Fruit fly (Drosophila melanogaster) whole organism, embryonic: ENCODE results near the gene CG4770.

Experiments used
- Abd-B ChIP-seq: fragments of 200-800 bp; sonication (Bioruptor generic); optimal IDR thresholded peaks from 2 replicates; lab custom pipeline; 2018; ENCODE audit warnings: missing biosample characterization, mild to moderate bottlenecking, missing genetic modification characterization, moderate library complexity
- CG11723 ChIP-seq: fragments of 200-800 bp; sonication (Bioruptor generic); optimal IDR thresholded peaks from 2 replicates; lab custom pipeline; 2017; ENCODE audit warnings: missing biosample characterization, mild to moderate bottlenecking, missing genetic modification characterization
- CG31441 ChIP-seq: fragments of 200-800 bp; sonication (Bioruptor generic); IDR thresholded peaks from 2 replicates; pipeline ENCODE4 v1.3.6; 2022; ENCODE audit warnings: missing biosample characterization, missing genetic modification characterization
- CG32532 ChIP-seq: fragments of 200-800 bp; sonication (Bioruptor generic); IDR thresholded peaks from 2 replicates; pipeline ENCODE4 v1.3.6; 2022; ENCODE audit warnings: missing biosample characterization, missing genetic modification characterization
- Ets65A ChIP-seq: fragments of 200-800 bp; sonication (Bioruptor generic); peaks from one replicate; lab custom pipeline; 2016; ENCODE audit warnings: missing biosample characterization, missing genetic modification characterization
- HHEX ChIP-seq: fragments of 200-800 bp; sonication (Bioruptor generic); optimal IDR thresholded peaks from 3 replicates; lab custom pipeline; 2017; ENCODE audit warnings: missing biosample characterization, mild to moderate bottlenecking, missing genetic modification characterization, missing genetic modification reagents
- Hr39 ChIP-seq: fragments of >200 bp; optimal IDR thresholded peaks from 2 replicates; lab custom pipeline; 2017
- en ChIP-seq: fragments of 200-800 bp; sonication (Bioruptor generic); optimal IDR thresholded peaks from 2 replicates; lab custom pipeline; 2016; ENCODE audit warnings: missing biosample characterization, missing genetic modification characterization
- fru ChIP-seq: fragments of >200 bp; optimal IDR thresholded peaks from 2 replicates; lab custom pipeline; 2017
- jing ChIP-seq: fragments of 200-800 bp; sonication (Bioruptor generic); optimal IDR thresholded peaks from 2 replicates; lab custom pipeline; 2018; ENCODE audit warnings: missing biosample characterization, mild to moderate bottlenecking, missing genetic modification characterization
- lilli ChIP-seq: fragments of 200-800 bp; sonication (Bioruptor generic); optimal IDR thresholded peaks from 3 replicates; lab custom pipeline; 2016; ENCODE audit warnings: missing biosample characterization, missing genetic modification characterization
- pb ChIP-seq: fragments of 200-800 bp; sonication (Bioruptor generic); optimal IDR thresholded peaks from 3 replicates; lab custom pipeline; 2016; ENCODE audit warnings: missing biosample characterization, missing genetic modification characterization
- sisA ChIP-seq: fragments of 200-800 bp; sonication (Bioruptor generic); IDR thresholded peaks from 2 replicates; pipeline ENCODE4 v1.3.6; 2022; ENCODE audit warnings: missing biosample characterization, missing genetic modification characterization
- sr ChIP-seq: fragments of 200-800 bp; sonication (Bioruptor generic); IDR thresholded peaks from 3 replicates; pipeline ENCODE4 v1.3.6; 2022; ENCODE audit warnings: missing biosample characterization, missing genetic modification characterization

DNA sequence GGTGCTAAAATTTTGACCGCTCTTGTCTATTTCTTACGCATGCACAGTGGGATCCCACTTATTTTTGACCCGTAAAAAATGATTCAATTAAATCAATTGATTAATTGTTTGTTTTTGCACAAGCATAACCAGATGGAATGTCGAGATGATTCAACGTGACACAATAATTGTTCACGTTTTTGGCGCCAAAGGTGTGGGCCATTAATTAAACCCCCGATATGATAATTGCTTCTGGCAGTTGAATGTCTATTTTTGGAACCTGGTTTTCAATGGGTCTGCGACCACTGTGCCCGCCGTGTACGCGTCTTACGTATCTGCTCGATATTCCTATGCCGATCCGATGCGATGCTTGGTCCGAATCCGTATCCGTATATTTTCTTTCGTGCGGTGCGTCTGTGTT lies 26.3 kb upstream of the CG4770 start:
- TF ChIP-seq pb (peak; percentile 74), Abd-B (no peak), CG11723 (peak; percentile 52), sisA (GFP tag; lab: Robert Waterston, UW) (peak; percentile 71), HHEX (GFP tag; lab: Kevin White, UChicago) (peak; percentile 77), Ets65A (GFP tag; lab: Kevin White, UChicago) (peak; percentile 98), Hr39 (no peak), en (GFP tag; lab: Kevin White, UChicago) (no peak), CG32532 (GFP tag; lab: Robert Waterston, UW) (peak; percentile 76), lilli (GFP tag; lab: Kevin White, UChicago) (peak; percentile 75), CG31441 (peak; percentile 77), sr (GFP tag; lab: Robert Waterston, UW) (no peak), fru (lab: Kevin White, UChicago) (no peak), jing (GFP tag; lab: Kevin White, UChicago) (peak; percentile 41)
